Worm (Caenorhabditis elegans): ENCODE measurements around the gene gcy-29.

Gene gcy-29

ce11 chrII:14494464-14494863, 54.1 kb downstream of the gcy-29 start:
- TF ChIP-seq fkh-6 (tag; optimal IDR thresholded peaks at IDR 0.05), result no peak
- TF ChIP-seq elt-2 (tag; optimal IDR thresholded peaks at IDR 0.05), result peak; percentile 85
- no peak for TF ChIP-seq unc-55 (GFP tag; optimal IDR thresholded peaks at IDR 0.05)
- TF ChIP-seq pat-9 (tag; optimal IDR thresholded peaks at IDR 0.05), result no peak

DNA sequence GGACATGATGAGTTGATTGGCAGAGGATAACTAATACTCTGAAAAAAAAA, 54.4 kb downstream of the gcy-29 start, which contains the start of gene cysl-2:
Gene cysl-2, minus strand, starts transcription at position 38 of the 50 bp plus-strand sequence.
- TF ChIP-seq pros-1 (tag; optimal IDR thresholded peaks at IDR 0.05) (no peak), ama-1 (optimal IDR thresholded peaks at IDR 0.05) (no peak), ceh-22 (tag; optimal IDR thresholded peaks at IDR 0.05) (no peak), pha-2 (tag; optimal IDR thresholded peaks at IDR 0.05) (no peak), ceh-48 (tag; optimal IDR thresholded peaks at IDR 0.05) (no peak), Y22D7AL.16 (tag; optimal IDR thresholded peaks at IDR 0.05) (no peak), hlh-6 (tag; optimal IDR thresholded peaks at IDR 0.05) (no peak), dmd-4 (tag; optimal IDR thresholded peaks at IDR 0.05; ENCODE audit: borderline replicate concordance) (no peak), ztf-16 (tag; optimal IDR thresholded peaks at IDR 0.05) (no peak), unc-42 (tag; optimal IDR thresholded peaks at IDR 0.05) (no peak), lim-6 (tag; optimal IDR thresholded peaks at IDR 0.05) (no peak), lin-11 (tag; optimal IDR thresholded peaks at IDR 0.05) (no peak), ceh-34 (tag; optimal IDR thresholded peaks at IDR 0.05) (no peak), pat-9 (tag; optimal IDR thresholded peaks at IDR 0.05) (no peak), pha-4 (tag; optimal IDR thresholded peaks at IDR 0.05) (no peak), hlh-15 (tag; optimal IDR thresholded peaks at IDR 0.05) (no peak)

ce11 chrII:14494014-14494413, 54.6 kb downstream of the gcy-29 start:
- TF ChIP-seq hlh-6 (tag; optimal IDR thresholded peaks at IDR 0.05) (no peak), ceh-19 (GFP tag; optimal IDR thresholded peaks at IDR 0.05) (no peak), hlh-8 (tag; optimal IDR thresholded peaks at IDR 0.05) (no peak), elt-4 (tag; optimal IDR thresholded peaks at IDR 0.05) (no peak), nhr-11 (tag; optimal IDR thresholded peaks at IDR 0.05) (no peak), unc-86 (tag; optimal IDR thresholded peaks at IDR 0.05) (no peak)

DNA sequence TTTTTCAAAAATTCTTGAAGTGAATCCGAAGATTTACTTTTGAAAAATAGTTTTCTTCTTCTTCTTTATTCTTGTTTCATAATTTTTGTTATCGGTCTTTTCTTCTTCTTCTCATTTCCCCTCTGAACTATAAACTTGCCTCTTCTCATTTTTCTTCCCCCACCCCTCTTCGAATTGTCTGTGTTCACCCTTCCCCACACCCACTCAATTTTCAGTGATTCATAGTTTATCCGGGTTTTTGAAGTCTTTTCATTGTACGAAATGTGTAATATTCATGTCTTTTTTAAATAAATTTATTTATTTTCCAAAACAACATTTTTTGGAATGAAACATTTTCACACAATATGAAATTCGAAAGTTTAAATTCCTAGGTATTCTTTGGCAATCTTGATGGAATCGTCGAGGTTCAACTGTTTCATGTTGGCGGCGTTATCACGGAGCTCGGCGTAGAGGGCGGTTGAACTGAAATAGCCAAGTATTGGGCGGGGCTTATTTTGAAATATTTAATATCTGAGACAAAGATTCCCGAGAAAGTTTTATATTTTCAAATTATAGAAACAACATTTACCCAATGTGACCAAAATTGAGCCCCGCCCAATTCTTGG, 55.9 kb downstream of the gcy-29 start:
- no peak for TF ChIP-seq rnt-1 (tag; optimal IDR thresholded peaks at IDR 0.05)
- TF ChIP-seq fkh-6 (tag; optimal IDR thresholded peaks at IDR 0.05), result no peak
- TF ChIP-seq ceh-9 (tag; optimal IDR thresholded peaks at IDR 0.05), result no peak
- no peak for TF ChIP-seq nhr-11 (tag; optimal IDR thresholded peaks at IDR 0.05)
- no peak for TF ChIP-seq ceh-31 (tag; optimal IDR thresholded peaks at IDR 0.05)
- no peak for TF ChIP-seq F13H6.1 (tag; optimal IDR thresholded peaks at IDR 0.05)
- TF ChIP-seq unc-42 (tag; optimal IDR thresholded peaks at IDR 0.05), result no peak
- TF ChIP-seq ceh-2 (tag; optimal IDR thresholded peaks at IDR 0.05), result no peak
- no peak for TF ChIP-seq ceh-18 (tag; optimal IDR thresholded peaks at IDR 0.05)
- no peak for TF ChIP-seq odd-2 (tag; optimal IDR thresholded peaks at IDR 0.05)
- no peak for TF ChIP-seq hlh-8 (tag; optimal IDR thresholded peaks at IDR 0.05)
- TF ChIP-seq gmeb-2 (tag; optimal IDR thresholded peaks at IDR 0.05), result no peak
- TF ChIP-seq ceh-34 (tag; optimal IDR thresholded peaks at IDR 0.05), result no peak
- no peak for TF ChIP-seq lin-11 (tag; optimal IDR thresholded peaks at IDR 0.05)
- no peak for TF ChIP-seq ahr-1 (tag; optimal IDR thresholded peaks at IDR 0.05)
- TF ChIP-seq madf-2 (tag; optimal IDR thresholded peaks at IDR 0.05), result no peak
- no peak for TF ChIP-seq pag-3 (tag; optimal IDR thresholded peaks at IDR 0.05; ENCODE audit: borderline replicate concordance)
- no peak for TF ChIP-seq tbx-2 (tag; optimal IDR thresholded peaks at IDR 0.05)
